Worm (Caenorhabditis elegans) whole organism, early embryonic: Measurements from ENCODE around the gene cyn-3.

Experiments
- B0310.2 ChIP-seq: sonication (generic microtip); optimal IDR thresholded peaks from 2 replicates; lab custom pipeline; 2016; ENCODE audit warnings: mild to moderate bottlenecking, missing genetic modification characterization, missing compliant biosample characterization
- F13C5.2 ChIP-seq: sonication (generic microtip); optimal IDR thresholded peaks from 2 replicates; lab custom pipeline; 2017; ENCODE audit warnings: mild to moderate bottlenecking, missing genetic modification characterization, inconsistent platforms, missing compliant biosample characterization
- aly-1 ChIP-seq: sonication (generic microtip); optimal IDR thresholded peaks from 2 replicates; lab custom pipeline; 2016; ENCODE audit warnings: missing genetic modification characterization, missing compliant biosample characterization
- ama-1 ChIP-seq: fragments of 150-350 bp; optimal IDR thresholded peaks from 2 replicates; lab custom pipeline; 2014
- ceh-13 ChIP-seq: fragments of 200-800 bp; sonication (Bioruptor generic); optimal IDR thresholded peaks from 2 replicates; lab custom pipeline; 2018; ENCODE audit warnings: mild to moderate bottlenecking, missing genetic modification characterization, missing compliant biosample characterization
- ceh-36 ChIP-seq: sonication (generic microtip); optimal IDR thresholded peaks from 2 replicates; lab custom pipeline; 2016; ENCODE audit warnings: missing genetic modification characterization, inconsistent platforms, missing compliant biosample characterization
- ets-7 ChIP-seq: sonication (generic microtip); optimal IDR thresholded peaks from 2 replicates; lab custom pipeline; 2016; ENCODE audit warnings: missing genotype, missing genetic modification characterization, missing compliant biosample characterization
- flt-1 ChIP-seq: fragments of 200-800 bp; sonication (Bioruptor generic); IDR thresholded peaks from 2 replicates; pipeline ENCODE4 v1.3.6; 2022; ENCODE audit warnings: missing genetic modification characterization, missing compliant biosample characterization
- hmbx-1 ChIP-seq: sonication (generic microtip); optimal IDR thresholded peaks from 2 replicates; lab custom pipeline; 2016; ENCODE audit warnings: mild to moderate bottlenecking, missing genetic modification characterization, missing compliant biosample characterization
- hmg-4 ChIP-seq: fragments of 200-800 bp; sonication (Bioruptor generic); optimal IDR thresholded peaks from 2 replicates; lab custom pipeline; 2018; ENCODE audit warnings: mild to moderate bottlenecking, missing genetic modification characterization, missing compliant biosample characterization
- hnd-1 ChIP-seq: sonication (generic microtip); optimal IDR thresholded peaks from 2 replicates; lab custom pipeline; 2016; ENCODE audit warnings: missing genetic modification characterization, missing compliant biosample characterization
- pes-1 ChIP-seq: fragments of 200-800 bp; sonication (Bioruptor generic); IDR thresholded peaks from 2 replicates; pipeline ENCODE4 v1.3.6; 2022; ENCODE audit warnings: missing genetic modification reagents, missing genetic modification characterization, missing compliant biosample characterization
- scrt-1 ChIP-seq: fragments of 200-800 bp; sonication (Bioruptor generic); IDR thresholded peaks from 2 replicates; pipeline ENCODE4 v1.3.6; 2022; ENCODE audit warnings: missing genetic modification characterization, missing compliant biosample characterization
- tra-4 ChIP-seq: sonication (generic microtip); optimal IDR thresholded peaks from 2 replicates; lab custom pipeline; 2017; ENCODE audit warnings: missing genetic modification characterization, missing compliant biosample characterization

DNA sequence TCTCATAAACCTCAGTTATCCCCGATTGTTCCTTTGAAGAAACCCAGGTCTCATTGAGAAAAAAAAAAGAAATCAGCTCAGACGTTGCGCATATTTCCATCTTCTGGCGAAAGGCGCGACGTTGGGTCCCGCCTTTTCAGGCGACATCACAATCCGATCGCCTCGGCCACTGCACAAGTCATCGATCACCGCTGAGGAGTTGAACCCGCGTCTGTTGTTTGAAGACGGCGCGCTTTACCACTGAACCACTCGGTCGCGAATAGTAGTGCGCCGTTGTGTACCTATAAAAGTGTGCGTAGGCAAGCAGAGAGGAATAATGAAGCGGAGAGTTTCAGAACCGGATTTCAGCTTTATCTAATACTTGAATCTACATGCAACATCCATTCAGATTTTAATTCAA is 1.2 kb downstream of the cyn-3 start, which contains the start of gene Y75B12B.11:
- TF ChIP-seq hmbx-1 (tag; lab: Kevin White, UChicago) (peak; percentile 67), ceh-36 (tag; lab: Kevin White, UChicago) (peak; percentile 85), hmg-4 (GFP tag; lab: Kevin White, UChicago) (peak; percentile 97), ama-1 (lab: Kevin White, UChicago) (peak; percentile 48), pes-1 (GFP tag; lab: Robert Waterston, UW) (peak; percentile 94), hnd-1 (tag; lab: Kevin White, UChicago) (peak; percentile 76), aly-1 (peak; percentile 96), scrt-1 (peak; percentile 93), flt-1 (GFP tag; lab: Robert Waterston, UW) (peak; percentile 91), ceh-13 (GFP tag; lab: Kevin White, UChicago) (peak; percentile 89), ets-7 (tag; lab: Kevin White, UChicago) (peak; percentile 88), B0310.2 (peak; percentile 92), F13C5.2 (tag; lab: Kevin White, UChicago) (peak; percentile 97), tra-4 (tag; lab: Kevin White, UChicago) (peak; percentile 87)
